Fruit fly (Drosophila melanogaster) whole organism, embryonic: Measurements from ENCODE around the gene fig.

ENCODE experiments used
- Ada2b ChIP-seq: fragments of 200-800 bp; sonication (Bioruptor generic); IDR thresholded peaks from 2 replicates; pipeline ENCODE4 v1.3.6; 2022; ENCODE audit warnings: missing biosample characterization, missing genetic modification characterization
- Bgb ChIP-seq: fragments of 200-800 bp; sonication (Bioruptor generic); IDR thresholded peaks from 2 replicates; pipeline ENCODE4 v1.3.6; 2022; ENCODE audit warnings: missing biosample characterization, missing genetic modification characterization; ENCODE audit not compliant: partially characterized antibody
- CG10147 ChIP-seq: fragments of 200-800 bp; sonication (Bioruptor generic); optimal IDR thresholded peaks from 2 replicates; lab custom pipeline; 2019; ENCODE audit warnings: missing biosample characterization, mild to moderate bottlenecking, missing genetic modification characterization, moderate library complexity
- CG10462 ChIP-seq: fragments of 200-800 bp; sonication (Bioruptor generic); optimal IDR thresholded peaks from 2 replicates; lab custom pipeline; 2016; ENCODE audit warnings: missing biosample characterization, missing genetic modification characterization
- CG13123 ChIP-seq: fragments of 200-800 bp; sonication (Bioruptor generic); optimal IDR thresholded peaks from 2 replicates; lab custom pipeline; 2016; ENCODE audit warnings: missing biosample characterization, missing genetic modification characterization
- CG13424 ChIP-seq: fragments of 200-800 bp; sonication (Bioruptor generic); optimal IDR thresholded peaks from 2 replicates; lab custom pipeline; 2019; ENCODE audit warnings: missing biosample characterization, mild to moderate bottlenecking, missing genetic modification characterization, moderate library complexity
- CG17186 ChIP-seq: fragments of 200-800 bp; sonication (Bioruptor generic); optimal IDR thresholded peaks from 3 replicates; lab custom pipeline; 2017; ENCODE audit warnings: missing biosample characterization, missing genetic modification reagents, missing genetic modification characterization
- CG18476 ChIP-seq: fragments of 200-800 bp; sonication (Bioruptor generic); optimal IDR thresholded peaks from 2 replicates; lab custom pipeline; 2016; ENCODE audit warnings: missing biosample characterization, mild to moderate bottlenecking, missing genetic modification characterization
- CG18764 ChIP-seq: fragments of 200-800 bp; sonication (Bioruptor generic); optimal IDR thresholded peaks from 3 replicates; lab custom pipeline; 2016; ENCODE audit warnings: missing biosample characterization, missing genetic modification characterization
- CG2199 ChIP-seq: fragments of 200-800 bp; sonication (Bioruptor generic); IDR thresholded peaks from 3 replicates; pipeline ENCODE4 v1.3.6; 2022; ENCODE audit warnings: missing biosample characterization, missing genetic modification characterization
- CG31388 ChIP-seq: fragments of 200-800 bp; sonication (Bioruptor generic); optimal IDR thresholded peaks from 2 replicates; lab custom pipeline; 2016; ENCODE audit warnings: missing biosample characterization, missing genetic modification characterization
- CG32767 ChIP-seq: fragments of 200-800 bp; sonication (Bioruptor generic); IDR thresholded peaks from 2 replicates; pipeline ENCODE4 v1.3.6; 2022; ENCODE audit warnings: missing biosample characterization, missing genetic modification characterization
- CG3847 ChIP-seq: fragments of 200-800 bp; sonication (Bioruptor generic); IDR thresholded peaks from 2 replicates; pipeline ENCODE4 v1.3.6; 2022; ENCODE audit warnings: missing biosample characterization, missing genetic modification characterization
- CG4617 ChIP-seq: fragments of 200-800 bp; sonication (Bioruptor generic); optimal IDR thresholded peaks from 3 replicates; lab custom pipeline; 2016; ENCODE audit warnings: missing biosample characterization, missing genetic modification characterization, borderline replicate concordance
- CG5953 ChIP-seq: fragments of 200-800 bp; sonication (Bioruptor generic); IDR thresholded peaks from 2 replicates; pipeline ENCODE4 v1.3.6; 2022; ENCODE audit warnings: missing biosample characterization, missing genetic modification characterization
- CG6813 ChIP-seq: fragments of 200-800 bp; sonication (Bioruptor generic); optimal IDR thresholded peaks from 2 replicates; lab custom pipeline; 2017; ENCODE audit warnings: missing biosample characterization, missing genetic modification characterization, mild to moderate bottlenecking, moderate library complexity, missing genetic modification reagents
- CG6854 ChIP-seq: fragments of 200-800 bp; sonication (Bioruptor generic); optimal IDR thresholded peaks from 3 replicates; lab custom pipeline; 2017; ENCODE audit warnings: missing biosample characterization, mild to moderate bottlenecking, missing genetic modification characterization
- CG9215 ChIP-seq: fragments of 200-800 bp; sonication (Bioruptor generic); IDR thresholded peaks from 2 replicates; pipeline ENCODE4 v1.3.6; 2022; ENCODE audit warnings: missing biosample characterization, missing genetic modification characterization
- CrebB ChIP-seq: fragments of 200-800 bp; sonication (Bioruptor generic); optimal IDR thresholded peaks from 3 replicates; lab custom pipeline; 2018; ENCODE audit warnings: missing biosample characterization, mild to moderate bottlenecking, missing genetic modification characterization
- Dll ChIP-seq: fragments of 200-800 bp; sonication (Bioruptor generic); IDR thresholded peaks from 4 replicates; pipeline ENCODE4 v1.3.6; 2022; ENCODE audit warnings: missing biosample characterization, missing genetic modification characterization; ENCODE audit not compliant: partially characterized antibody
- Gug ChIP-seq: fragments of 200-800 bp; sonication (Bioruptor generic); IDR thresholded peaks from 4 replicates; pipeline ENCODE4 v1.3.6; 2022; ENCODE audit warnings: missing biosample characterization, missing genetic modification characterization
- HLH3B ChIP-seq: fragments of 200-800 bp; sonication (Bioruptor generic); IDR thresholded peaks from 2 replicates; pipeline ENCODE4 v1.3.6; 2022; ENCODE audit warnings: missing biosample characterization, missing genetic modification characterization
- Med ChIP-seq: fragments of 200-800 bp; sonication (Bioruptor generic); peaks from one replicate; lab custom pipeline; 2016; ENCODE audit warnings: missing biosample characterization, missing genetic modification characterization, mild to moderate bottlenecking, inconsistent platforms, moderate library complexity
- Optix ChIP-seq: fragments of 200-800 bp; sonication (Bioruptor generic); IDR thresholded peaks from 3 replicates; pipeline ENCODE4 v1.3.6; 2022; ENCODE audit warnings: missing biosample characterization, missing genetic modification characterization
- Ptx1 ChIP-seq: fragments of 200-800 bp; sonication (Bioruptor generic); IDR thresholded peaks from 2 replicates; pipeline ENCODE4 v1.3.6; 2022; ENCODE audit warnings: missing biosample characterization, missing genetic modification characterization
- Rfx ChIP-seq: fragments of 200-800 bp; sonication (Bioruptor generic); IDR thresholded peaks from 2 replicates; pipeline ENCODE4 v1.3.6; 2022; ENCODE audit warnings: missing biosample characterization, missing genetic modification characterization
- Sin3A ChIP-seq: fragments of >200 bp; optimal IDR thresholded peaks from 2 replicates; lab custom pipeline; 2018
- Spps ChIP-seq: fragments of 200-800 bp; sonication (Bioruptor generic); optimal IDR thresholded peaks from 2 replicates; lab custom pipeline; 2018; ENCODE audit warnings: missing biosample characterization, mild to moderate bottlenecking, missing genetic modification characterization
- Ssrp ChIP-seq: fragments of 200-800 bp; sonication (Bioruptor generic); optimal IDR thresholded peaks from 2 replicates; lab custom pipeline; 2018; ENCODE audit warnings: missing biosample characterization, mild to moderate bottlenecking, missing genetic modification characterization, moderate library complexity
- Stat92E ChIP-seq, 3 experiments: fragments of >200 bp in 2 of 3; fragments of 200-800 bp in 1 of 3; sonication (Bioruptor generic) in 1 of 3; optimal IDR thresholded peaks; 2 replicates each; lab custom pipeline; 2017 to 2019; ENCODE audit warnings: missing biosample characterization in 3 of 3, missing genetic modification characterization in 3 of 3, mild to moderate bottlenecking in 1 of 3, moderate library complexity in 1 of 3
- bigmax ChIP-seq: fragments of 200-800 bp; sonication (Bioruptor generic); optimal IDR thresholded peaks from 2 replicates; lab custom pipeline; 2018; ENCODE audit warnings: missing biosample characterization, mild to moderate bottlenecking, missing genetic modification characterization
- croc ChIP-seq: fragments of 200-800 bp; sonication (Bioruptor generic); conservative IDR thresholded peaks from 3 replicates; pipeline ENCODE4 v1.3.6; 2022; ENCODE audit warnings: missing biosample characterization, missing genetic modification characterization
- dm ChIP-seq: fragments of 200-800 bp; sonication (Bioruptor generic); optimal IDR thresholded peaks from 3 replicates; lab custom pipeline; 2016; ENCODE audit warnings: missing biosample characterization, missing genetic modification characterization
- dpn ChIP-seq, 2 experiments: fragments of 200-800 bp; sonication (Bioruptor generic); optimal IDR thresholded peaks; 3 replicates each; lab custom pipeline; 2016; ENCODE audit warnings: missing biosample characterization in 2 of 2, missing genetic modification characterization in 2 of 2
- fd96Cb ChIP-seq: fragments of 200-800 bp; sonication (Bioruptor generic); optimal IDR thresholded peaks from 2 replicates; lab custom pipeline; 2018; ENCODE audit warnings: missing biosample characterization, mild to moderate bottlenecking, missing genetic modification characterization, moderate library complexity
- jumu ChIP-seq: fragments of 200-800 bp; sonication (Bioruptor generic); optimal IDR thresholded peaks from 3 replicates; lab custom pipeline; 2016; ENCODE audit warnings: missing biosample characterization, missing genetic modification characterization
- knrl ChIP-seq: fragments of 200-800 bp; sonication (Bioruptor generic); IDR thresholded peaks from 3 replicates; pipeline ENCODE4 v1.3.6; 2022; ENCODE audit warnings: missing biosample characterization, missing genetic modification characterization; ENCODE audit not compliant: partially characterized antibody
- mam ChIP-seq: fragments of 200-800 bp; sonication (Bioruptor generic); optimal IDR thresholded peaks from 3 replicates; lab custom pipeline; 2016; ENCODE audit warnings: missing biosample characterization, missing genetic modification characterization
- mirr ChIP-seq: fragments of 200-800 bp; sonication (Bioruptor generic); optimal IDR thresholded peaks from 3 replicates; lab custom pipeline; 2018; ENCODE audit warnings: missing biosample characterization, mild to moderate bottlenecking, missing genetic modification characterization
- oc ChIP-seq: fragments of 200-800 bp; sonication (Bioruptor generic); optimal IDR thresholded peaks from 2 replicates; lab custom pipeline; 2018; ENCODE audit warnings: missing biosample characterization, mild to moderate bottlenecking, missing genetic modification characterization, moderate library complexity
- pfk ChIP-seq: fragments of 200-800 bp; sonication (Bioruptor generic); optimal IDR thresholded peaks from 2 replicates; lab custom pipeline; 2018; ENCODE audit warnings: missing biosample characterization, mild to moderate bottlenecking, missing genetic modification characterization, moderate library complexity
- pho ChIP-seq: fragments of 200-800 bp; sonication (Bioruptor generic); optimal IDR thresholded peaks from 2 replicates; lab custom pipeline; 2016; ENCODE audit warnings: missing biosample characterization, missing genetic modification characterization
- pnt ChIP-seq: fragments of 200-800 bp; sonication (Bioruptor generic); optimal IDR thresholded peaks from 3 replicates; lab custom pipeline; 2016; ENCODE audit warnings: missing biosample characterization, missing genetic modification characterization
- seq ChIP-seq: fragments of 200-800 bp; sonication (Bioruptor generic); IDR thresholded peaks from 2 replicates; pipeline ENCODE4 v1.3.6; 2022; ENCODE audit warnings: missing biosample characterization, missing genetic modification characterization
- sisA ChIP-seq: fragments of 200-800 bp; sonication (Bioruptor generic); IDR thresholded peaks from 2 replicates; pipeline ENCODE4 v1.3.6; 2022; ENCODE audit warnings: missing biosample characterization, missing genetic modification characterization
- sug ChIP-seq: fragments of 200-800 bp; optimal IDR thresholded peaks from 2 replicates; lab custom pipeline; 2019; ENCODE audit warnings: missing biosample characterization, mild to moderate bottlenecking, missing genetic modification characterization, moderate library complexity
- tap ChIP-seq: fragments of 200-800 bp; optimal IDR thresholded peaks from 3 replicates; lab custom pipeline; 2019; ENCODE audit warnings: missing biosample characterization, mild to moderate bottlenecking, missing genetic modification characterization, moderate library complexity
- unc-4 ChIP-seq: fragments of 200-800 bp; sonication (Bioruptor generic); IDR thresholded peaks from 2 replicates; pipeline ENCODE4 v1.3.6; 2022; ENCODE audit warnings: missing biosample characterization, missing genetic modification characterization; ENCODE audit not compliant: partially characterized antibody
- yki ChIP-seq: fragments of >200 bp; optimal IDR thresholded peaks from 3 replicates; lab custom pipeline; 2018

Gene fig

dm6 chr3R:29798966-29799680, 18.9 kb upstream of the fig start, which contains the start of the genes Rnb and Drice (continued):
- TF ChIP-seq Med (GFP tag; lab: Kevin White, UChicago) (peak; percentile 85), CG6854 (peak; percentile 50), croc (GFP tag; lab: Robert Waterston, UW) (peak; percentile 37; the same call in 1 of the 3 replicates), mam (GFP tag; lab: Kevin White, UChicago) (no peak), seq (GFP tag; lab: Robert Waterston, UW) (no peak), CG17186 (GFP tag; lab: Kevin White, UChicago) (peak; percentile 42), CG31388 (GFP tag; lab: Kevin White, UChicago) (no peak), tap (tag; lab: Kevin White, UChicago) (no peak), CG2199 (GFP tag; lab: Robert Waterston, UW) (no peak), Ada2b (GFP tag; lab: Robert Waterston, UW) (no peak), CrebB (no peak), yki (lab: Kevin White, UChicago) (no peak), pnt (GFP tag; lab: Kevin White, UChicago) (no peak), CG32767 (GFP tag; lab: Robert Waterston, UW) (0 out of 2 replicates have a peak, but pooled peaks have one; percentile 30), sisA (GFP tag; lab: Robert Waterston, UW) (peak; percentile 13; the same call in 1 of the 2 replicates), knrl (GFP tag; lab: Robert Waterston, UW) (peak; percentile 66), dm (GFP tag; lab: Kevin White, UChicago) (no peak), sug (peak; percentile 97), fd96Cb (peak; percentile 36), mirr (GFP tag; lab: Kevin White, UChicago) (peak; percentile 14), CG13424 (tag; lab: Kevin White, UChicago) (peak; percentile 60), CG9215 (0 out of 2 replicates have a peak, but pooled peaks have one; percentile 15), CG10147 (GFP tag; lab: Kevin White, UChicago) (peak; percentile 54), Rfx (GFP tag; lab: Robert Waterston, UW) (peak; percentile 62), Sin3A (lab: Kevin White, UChicago) (peak; percentile 77), Gug (GFP tag; lab: Robert Waterston, UW) (no peak; the same call in 3 of the 4 replicates), pho (GFP tag; lab: Kevin White, UChicago) (peak; percentile 23), Bgb (GFP tag; lab: Robert Waterston, UW) (peak; percentile 61), Ssrp (peak; percentile 18), oc (tag; lab: Kevin White, UChicago) (no peak), pfk (GFP tag; lab: Kevin White, UChicago) (no peak), CG13123 (peak; percentile 43), bigmax (GFP tag; lab: Kevin White, UChicago) (no peak), CG4617 (GFP tag; lab: Kevin White, UChicago) (peak; percentile 10), CG5953 (GFP tag; lab: Robert Waterston, UW) (0 out of 2 replicates have a peak, but pooled peaks have one; percentile 6), Dll (GFP tag; lab: Robert Waterston, UW) (peak; percentile 86), CG6813 (peak; percentile 28), CG3847 (peak; percentile 51), jumu (no peak), Ptx1 (peak; percentile 55), CG18476 (GFP tag; lab: Kevin White, UChicago) (no peak), dpn (GFP tag; optimal IDR thresholded peaks at IDR 0.05; lab: Kevin White, UChicago) (peak in 1 of 2 experiments; percentile 33), HLH3B (no peak), CG18764 (GFP tag; lab: Kevin White, UChicago) (peak; percentile 7), Stat92E (GFP tag; optimal IDR thresholded peaks at IDR 0.05; lab: Kevin White, UChicago) (peak in 1 of 3 experiments; percentile 51), unc-4 (peak; percentile 75), Spps (tag; lab: Kevin White, UChicago) (peak; percentile 26), Optix (0 out of 3 replicates have a peak, but pooled peaks have one; percentile 16), CG10462 (GFP tag; lab: Kevin White, UChicago) (peak; percentile 32)
